Worm (Caenorhabditis elegans) whole organism, L2 larva: ENCODE data around the gene R11.3.
"Not testable (repeated sequence)": the region's sequence is repeated elsewhere in the genome, so short reads cannot be mapped to it uniquely, and the experiment has no call there.

Source experiments
- alr-1 ChIP-seq: fragments of 150-350 bp; optimal IDR thresholded peaks from 2 replicates; lab custom pipeline; 2014; ENCODE audit warnings: missing biosample characterization, missing genetic modification characterization
- blmp-1 ChIP-seq: sonication (generic microtip); optimal IDR thresholded peaks from 2 replicates; lab custom pipeline; 2017; ENCODE audit warnings: missing genetic modification characterization, mild to moderate bottlenecking, missing compliant biosample characterization, antibody characterized with exemption, moderate library complexity; ENCODE audit not compliant: insufficient read depth
- fos-1 ChIP-seq: fragments of 150-350 bp; optimal IDR thresholded peaks from 2 replicates; lab custom pipeline; 2014; ENCODE audit warnings: missing biosample characterization, missing genetic modification characterization
- mdl-1 ChIP-seq, 2 experiments: fragments of 150-350 bp in 1 of 2; sonication (generic microtip) in 1 of 2; optimal IDR thresholded peaks; 2 replicates each; lab custom pipeline; 2017; ENCODE audit warnings: missing biosample characterization in 2 of 2, missing genetic modification characterization in 2 of 2
- nhr-12 ChIP-seq: fragments of 150-350 bp; optimal IDR thresholded peaks from 2 replicates; lab custom pipeline; 2014; ENCODE audit warnings: missing biosample characterization, missing genetic modification characterization
- nhr-77 ChIP-seq: fragments of 150-350 bp; optimal IDR thresholded peaks from 2 replicates; lab custom pipeline; 2014; ENCODE audit warnings: missing biosample characterization, missing genetic modification characterization
- unc-39 ChIP-seq: fragments of 150-350 bp; optimal IDR thresholded peaks from 2 replicates; lab custom pipeline; 2014; ENCODE audit warnings: missing biosample characterization, missing genetic modification characterization
- unc-55 ChIP-seq: fragments of 150-350 bp; sonication (generic microtip); optimal IDR thresholded peaks from 3 replicates; lab custom pipeline; 2014; ENCODE audit warnings: missing biosample characterization, missing genetic modification reagents, missing genetic modification characterization

ce11 chrX:16213073-16213472, 14.0 kb upstream of the R11.3 start, which contains the start of gene F23A7.8:
- not testable (repeated sequence) for TF ChIP-seq alr-1; nhr-77 (tag; lab: Kevin White, UChicago); nhr-12 (tag; lab: Kevin White, UChicago); fos-1 (tag; lab: Kevin White, UChicago); unc-55; unc-39 (tag; lab: Kevin White, UChicago); blmp-1 (tag; lab: Kevin White, UChicago); mdl-1 (tag; optimal IDR thresholded peaks at IDR 0.05; lab: Kevin White, UChicago)
